Fruit fly (Drosophila melanogaster): ENCODE data around the gene CG33494.
A peak's percentile ranks its signal among the peaks of the same experiment; 100 is the strongest.

The CG33494 gene

dm6 chr3R:25531905-25532387, 37.0 kb upstream of the CG33494 start (continued):
- TF ChIP-seq CG31365 (tag; optimal IDR thresholded peaks at IDR 0.05) (no peak), ftz-f1 (GFP tag; optimal IDR thresholded peaks at IDR 0.05) (no peak), GATAe (GFP tag; conservative IDR thresholded peaks at IDR 0.05) (no peak), pzg (GFP tag; optimal IDR thresholded peaks at IDR 0.05) (no peak), croc (GFP tag; conservative IDR thresholded peaks at IDR 0.05) (peak; percentile 29; the same call in 2 of the 3 replicates), Aef1 (GFP tag; IDR thresholded peaks at IDR 0.05) (peak; percentile 48; the same call in 2 of the 3 replicates), CG10274 (GFP tag; optimal IDR thresholded peaks at IDR 0.05) (no peak), phol (tag; optimal IDR thresholded peaks at IDR 0.05) (peak; percentile 26), gfzf (GFP tag; optimal IDR thresholded peaks at IDR 0.05) (no peak), CG1529 (GFP tag; optimal IDR thresholded peaks at IDR 0.05) (no peak), CG1647 (GFP tag; optimal IDR thresholded peaks at IDR 0.05) (no peak), CG1792 (GFP tag; optimal IDR thresholded peaks at IDR 0.05) (peak; percentile 11), BEAF-32 (GFP tag; optimal IDR thresholded peaks at IDR 0.05) (no peak), Nf-YB (GFP tag; optimal IDR thresholded peaks at IDR 0.05) (no peak), nau (GFP tag; optimal IDR thresholded peaks at IDR 0.05) (peak; percentile 32), CG10366 (GFP tag; IDR thresholded peaks at IDR 0.05) (peak; percentile 56), hkb (optimal IDR thresholded peaks at IDR 0.05) (no peak), hkb (GFP tag; IDR thresholded peaks at IDR 0.05) (peak; percentile 75), Awh (GFP tag; IDR thresholded peaks at IDR 0.05) (0 out of 2 replicates have a peak, but pooled peaks have one; percentile 17), Poxn (GFP tag; IDR thresholded peaks at IDR 0.05) (no peak), CG11085 (GFP tag; IDR thresholded peaks at IDR 0.05) (0 out of 2 replicates have a peak, but pooled peaks have one; percentile 29), fru (optimal IDR thresholded peaks at IDR 0.05) (no peak), wor (GFP tag; IDR thresholded peaks at IDR 0.05) (no peak), CG3838 (GFP tag; optimal IDR thresholded peaks at IDR 0.05) (no peak), stwl (tag; optimal IDR thresholded peaks at IDR 0.05) (no peak), CG2712 (tag; optimal IDR thresholded peaks at IDR 0.05) (no peak), her (GFP tag; optimal IDR thresholded peaks at IDR 0.05) (no peak), CG6813 (GFP tag; optimal IDR thresholded peaks at IDR 0.05) (peak; percentile 22), Scr (GFP tag; IDR thresholded peaks at IDR 0.05; ENCODE audit: partially characterized antibody) (no peak), CkIIα-i1 (GFP tag; IDR thresholded peaks at IDR 0.05) (no peak), pros (GFP tag; optimal IDR thresholded peaks at IDR 0.05) (no peak), gce (GFP tag; IDR thresholded peaks at IDR 0.05) (no peak), so (GFP tag; IDR thresholded peaks at IDR 0.05) (no peak), CG11560 (tag; IDR thresholded peaks at IDR 0.05) (no peak), ken (GFP tag; IDR thresholded peaks at IDR 0.05) (peak; percentile 57; the same call in 1 of the 3 replicates), CG31388 (GFP tag; optimal IDR thresholded peaks at IDR 0.05) (no peak), fd102C (GFP tag; optimal IDR thresholded peaks at IDR 0.05) (no peak), salm (tag; optimal IDR thresholded peaks at IDR 0.05) (no peak), CG12659 (GFP tag; optimal IDR thresholded peaks at IDR 0.05) (no peak), CG15011 (GFP tag; optimal IDR thresholded peaks at IDR 0.05) (peak; percentile 1), CG13424 (tag; optimal IDR thresholded peaks at IDR 0.05) (no peak), Hr39 (optimal IDR thresholded peaks at IDR 0.05) (no peak), H2.0 (GFP tag; IDR thresholded peaks at IDR 0.05) (0 out of 2 replicates have a peak, but pooled peaks have one; percentile 27), seq (GFP tag; IDR thresholded peaks at IDR 0.05) (peak; percentile 44; the same call in 1 of the 2 replicates), CG16813 (GFP tag; IDR thresholded peaks at IDR 0.05; ENCODE audit: partially characterized antibody) (no peak), CG6854 (GFP tag; optimal IDR thresholded peaks at IDR 0.05) (no peak), Mrtf (GFP tag; IDR thresholded peaks at IDR 0.05) (0 out of 3 replicates have a peak, but pooled peaks have one; percentile 44), bab2 (GFP tag; optimal IDR thresholded peaks at IDR 0.05) (no peak), Six4 (GFP tag; optimal IDR thresholded peaks at IDR 0.05) (no peak), ro (GFP tag; IDR thresholded peaks at IDR 0.05) (no peak), Rfx (GFP tag; IDR thresholded peaks at IDR 0.05) (peak; percentile 65), HmgD (GFP tag; optimal IDR thresholded peaks at IDR 0.05) (no peak)
